Worm (Caenorhabditis elegans) whole organism, L1 larva: ENCODE results near the gene nspc-18.

ENCODE experiments used
- C16A3.4 ChIP-seq: fragments of 150-350 bp; optimal IDR thresholded peaks from 2 replicates; lab custom pipeline; 2014; ENCODE audit warnings: missing biosample characterization, missing genetic modification characterization
- F16B12.6 ChIP-seq: fragments of 150-350 bp; optimal IDR thresholded peaks from 2 replicates; lab custom pipeline; 2014; ENCODE audit warnings: missing biosample characterization, missing genetic modification characterization
- aha-1 ChIP-seq: fragments of 150-350 bp; optimal IDR thresholded peaks from 2 replicates; lab custom pipeline; 2014; ENCODE audit warnings: missing biosample characterization, missing genetic modification characterization
- aly-2 ChIP-seq: fragments of 150-350 bp; optimal IDR thresholded peaks from 2 replicates; lab custom pipeline; 2014; ENCODE audit warnings: missing biosample characterization, missing genetic modification characterization
- blmp-1 ChIP-seq: fragments of 150-350 bp; optimal IDR thresholded peaks from 2 replicates; lab custom pipeline; 2014; ENCODE audit warnings: missing biosample characterization, missing genetic modification characterization
- ceh-8 ChIP-seq: fragments of 200-800 bp; sonication (Bioruptor generic); optimal IDR thresholded peaks from 2 replicates; lab custom pipeline; 2018; ENCODE audit warnings: mild to moderate bottlenecking, missing genetic modification characterization, moderate library complexity, missing compliant biosample characterization
- ceh-88 ChIP-seq: fragments of 200-800 bp; sonication (Bioruptor generic); IDR thresholded peaks from 2 replicates; pipeline ENCODE4 v1.3.6; 2022; ENCODE audit warnings: missing genetic modification characterization, missing compliant biosample characterization
- ceh-90 ChIP-seq: sonication (generic microtip); optimal IDR thresholded peaks from 2 replicates; lab custom pipeline; 2016; ENCODE audit warnings: missing genetic modification characterization, missing compliant biosample characterization
- dpl-1 ChIP-seq, 3 experiments: fragments of 150-350 bp in 2 of 3; sonication (generic microtip) in 1 of 3; optimal IDR thresholded peaks; 2 replicates each; lab custom pipeline; 2014 to 2017; ENCODE audit warnings: missing biosample characterization in 3 of 3, missing genetic modification characterization in 3 of 3, missing genetic modification reagents in 3 of 3
- efl-1 ChIP-seq, 4 experiments: fragments of 150-350 bp; optimal IDR thresholded peaks in 3 of 4; peaks in 1 of 4; 1 replicate in 1 of 4; 2 replicates in 3 of 4; lab custom pipeline; 2014; ENCODE audit warnings: missing biosample characterization in 2 of 4, missing genetic modification characterization in 2 of 4, missing genetic modification reagents in 2 of 4
- efl-3 ChIP-seq: fragments of 200-800 bp; sonication (Bioruptor generic); optimal IDR thresholded peaks from 2 replicates; lab custom pipeline; 2018; ENCODE audit warnings: mild to moderate bottlenecking, missing genetic modification characterization, missing compliant biosample characterization
- ets-5 ChIP-seq: fragments of 200-800 bp; sonication (Bioruptor generic); IDR thresholded peaks from 2 replicates; pipeline ENCODE4 v1.3.6; 2022; ENCODE audit warnings: missing genetic modification characterization, missing compliant biosample characterization
- fkh-10 ChIP-seq: sonication (generic microtip); optimal IDR thresholded peaks from 2 replicates; lab custom pipeline; 2017; ENCODE audit warnings: missing biosample characterization, missing genetic modification reagents, missing genetic modification characterization
- fkh-8 ChIP-seq: sonication (generic microtip); optimal IDR thresholded peaks from 2 replicates; lab custom pipeline; 2016; ENCODE audit warnings: mild to moderate bottlenecking, missing genetic modification characterization, missing compliant biosample characterization
- irx-1 ChIP-seq: sonication (generic microtip); optimal IDR thresholded peaks from 2 replicates; lab custom pipeline; 2016; ENCODE audit warnings: missing genetic modification characterization, missing compliant biosample characterization
- isw-1 ChIP-seq: fragments of 200-800 bp; sonication (Bioruptor generic); IDR thresholded peaks from 2 replicates; pipeline ENCODE4 v1.3.6; 2022; ENCODE audit warnings: missing genetic modification characterization, missing compliant biosample characterization
- lin-14 ChIP-seq: fragments of 200-800 bp; sonication (Bioruptor generic); optimal IDR thresholded peaks from 2 replicates; lab custom pipeline; 2018; ENCODE audit warnings: mild to moderate bottlenecking, missing genetic modification characterization, moderate library complexity, missing compliant biosample characterization
- lin-35 ChIP-seq, 2 experiments: fragments of 150-350 bp; optimal IDR thresholded peaks; 2 replicates each; lab custom pipeline; 2014; ENCODE audit warnings: missing biosample characterization in 2 of 2, missing genetic modification characterization in 2 of 2, missing genetic modification reagents in 2 of 2
- lin-39 ChIP-seq: fragments of 150-350 bp; optimal IDR thresholded peaks from 2 replicates; lab custom pipeline; 2014; ENCODE audit warnings: missing biosample characterization, missing genetic modification reagents, missing genetic modification characterization
- lir-3 ChIP-seq: sonication (generic microtip); optimal IDR thresholded peaks from 2 replicates; lab custom pipeline; 2016; ENCODE audit warnings: mild to moderate bottlenecking, missing genetic modification characterization, moderate library complexity, missing compliant biosample characterization; ENCODE audit not compliant: poor library complexity
- mab-9 ChIP-seq: fragments of 200-800 bp; sonication (Bioruptor generic); IDR thresholded peaks from 2 replicates; pipeline ENCODE4 v1.3.6; 2022; ENCODE audit warnings: missing genetic modification reagents, missing genetic modification characterization, missing compliant biosample characterization
- mef-2 ChIP-seq: fragments of 150-350 bp; optimal IDR thresholded peaks from 2 replicates; lab custom pipeline; 2014; ENCODE audit warnings: missing biosample characterization, missing genetic modification characterization
- mep-1 ChIP-seq: fragments of 150-350 bp; optimal IDR thresholded peaks from 2 replicates; lab custom pipeline; 2014; ENCODE audit warnings: missing biosample characterization, missing genetic modification characterization
- nhr-20 ChIP-seq: sonication (generic microtip); optimal IDR thresholded peaks from 2 replicates; lab custom pipeline; 2016; ENCODE audit warnings: mild to moderate bottlenecking, missing genetic modification characterization, missing compliant biosample characterization
- nhr-47 ChIP-seq: sonication (generic microtip); optimal IDR thresholded peaks from 2 replicates; lab custom pipeline; 2016; ENCODE audit warnings: mild to moderate bottlenecking, missing genetic modification characterization, moderate library complexity, missing compliant biosample characterization
- nhr-71 ChIP-seq: sonication (generic microtip); optimal IDR thresholded peaks from 2 replicates; lab custom pipeline; 2016; ENCODE audit warnings: mild to moderate bottlenecking, missing genetic modification characterization, moderate library complexity, missing compliant biosample characterization
- nhr-77 ChIP-seq: fragments of 150-350 bp; optimal IDR thresholded peaks from 2 replicates; lab custom pipeline; 2014; ENCODE audit warnings: missing biosample characterization, missing genetic modification characterization
- nhr-85 ChIP-seq: sonication (generic microtip); peaks from one replicate; lab custom pipeline; 2016; ENCODE audit warnings: missing genetic modification characterization, inconsistent platforms, missing compliant biosample characterization
- pax-3 ChIP-seq: fragments of 200-800 bp; sonication (Bioruptor generic); optimal IDR thresholded peaks from 2 replicates; lab custom pipeline; 2018; ENCODE audit warnings: mild to moderate bottlenecking, missing genetic modification characterization, moderate library complexity, missing compliant biosample characterization
- skn-1 ChIP-seq: fragments of 150-350 bp; optimal IDR thresholded peaks from 2 replicates; lab custom pipeline; 2014; ENCODE audit warnings: missing biosample characterization, missing genetic modification characterization
- snpc-4 ChIP-seq: fragments of 150-350 bp; optimal IDR thresholded peaks from 2 replicates; lab custom pipeline; 2014; ENCODE audit warnings: missing biosample characterization, missing genetic modification characterization
- snu-23 ChIP-seq: sonication (generic microtip); optimal IDR thresholded peaks from 2 replicates; lab custom pipeline; 2016; ENCODE audit warnings: missing genetic modification characterization, missing compliant biosample characterization
- sup-37 ChIP-seq: fragments of 200-800 bp; sonication (Bioruptor generic); optimal IDR thresholded peaks from 2 replicates; lab custom pipeline; 2018; ENCODE audit warnings: mild to moderate bottlenecking, missing genetic modification characterization, missing compliant biosample characterization
- tbx-2 ChIP-seq: sonication (generic microtip); optimal IDR thresholded peaks from 2 replicates; lab custom pipeline; 2016; ENCODE audit warnings: missing genetic modification characterization, missing compliant biosample characterization
- tlp-1 ChIP-seq: fragments of 150-350 bp; optimal IDR thresholded peaks from 2 replicates; lab custom pipeline; 2014; ENCODE audit warnings: missing biosample characterization, missing genetic modification characterization
- unc-62 ChIP-seq: fragments of 150-350 bp; optimal IDR thresholded peaks from 2 replicates; lab custom pipeline; 2014; ENCODE audit warnings: missing biosample characterization, missing genetic modification reagents, missing genetic modification characterization
- unc-86 ChIP-seq: sonication (generic microtip); optimal IDR thresholded peaks from 2 replicates; lab custom pipeline; 2016; ENCODE audit warnings: missing genetic modification characterization, missing compliant biosample characterization
- unc-98 ChIP-seq: fragments of 200-800 bp; sonication (Bioruptor generic); IDR thresholded peaks from 2 replicates; pipeline ENCODE4 v1.3.6; 2022; ENCODE audit warnings: missing genetic modification characterization, missing compliant biosample characterization
- xbp-1 ChIP-seq: sonication (generic microtip); optimal IDR thresholded peaks from 2 replicates; lab custom pipeline; 2016; ENCODE audit warnings: missing genetic modification characterization, missing compliant biosample characterization
- zag-1 ChIP-seq: fragments of 150-350 bp; optimal IDR thresholded peaks from 2 replicates; lab custom pipeline; 2014; ENCODE audit warnings: missing biosample characterization, missing genetic modification characterization
- ztf-11 ChIP-seq, 2 experiments: sonication (generic microtip); optimal IDR thresholded peaks; 2 replicates each; lab custom pipeline; 2016 to 2017; ENCODE audit warnings: missing genetic modification characterization in 2 of 2, missing biosample characterization in 1 of 2, missing compliant biosample characterization in 1 of 2
- ztf-4 ChIP-seq: fragments of 150-350 bp; optimal IDR thresholded peaks from 2 replicates; lab custom pipeline; 2014; ENCODE audit warnings: missing biosample characterization, missing genetic modification characterization

nspc-18 gene

DNA sequence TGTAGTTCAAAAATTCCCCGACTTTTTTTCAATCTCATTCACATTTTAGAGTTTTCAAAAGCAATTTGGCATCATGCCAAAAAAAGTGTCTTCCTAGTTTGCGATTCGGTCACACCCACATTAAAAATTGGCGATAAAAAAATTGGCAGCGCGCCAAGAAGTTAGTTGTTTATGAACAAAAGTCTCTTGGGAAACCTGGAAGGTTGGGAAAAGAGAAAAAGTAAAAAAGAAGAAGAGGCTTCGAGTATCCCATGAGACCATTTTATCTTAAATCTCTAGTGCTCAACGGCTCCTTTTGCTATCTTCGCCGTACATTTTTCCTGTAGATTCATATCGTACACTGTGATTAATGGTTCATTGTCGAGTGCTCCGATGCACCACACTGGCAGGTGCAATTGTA lies 39.6 kb downstream of the nspc-18 start:
- TF ChIP-seq tlp-1 (tag; lab: Kevin White, UChicago) = no peak
- TF ChIP-seq mep-1 (tag; lab: Kevin White, UChicago) = no peak
- TF ChIP-seq snu-23 = no peak
- TF ChIP-seq mab-9 (GFP tag; lab: Robert Waterston, UW) = no peak
- no peak for TF ChIP-seq nhr-85 (tag; lab: Kevin White, UChicago)
- no peak for TF ChIP-seq F16B12.6 (tag; lab: Kevin White, UChicago)
- no peak for TF ChIP-seq efl-1 (optimal IDR thresholded peaks at IDR 0.05; lab: Kevin White, UChicago)
- no peak for TF ChIP-seq efl-1 (GFP tag; optimal IDR thresholded peaks at IDR 0.05 in 1 of 2; lab: Kevin White, UChicago)
- TF ChIP-seq unc-98 (GFP tag; lab: Robert Waterston, UW) = no peak
- TF ChIP-seq aha-1 (tag; lab: Kevin White, UChicago) = no peak
- no peak for TF ChIP-seq ets-5 (GFP tag; lab: Robert Waterston, UW)
- no peak for TF ChIP-seq ceh-90 (tag; lab: Kevin White, UChicago)
- TF ChIP-seq lin-35 (GFP tag; optimal IDR thresholded peaks at IDR 0.05; lab: Kevin White, UChicago) = no peak
- no peak for TF ChIP-seq snpc-4 (tag; lab: Kevin White, UChicago)
- no peak for TF ChIP-seq fkh-8 (tag; lab: Kevin White, UChicago)
- no peak for TF ChIP-seq irx-1
- no peak for TF ChIP-seq blmp-1 (tag; lab: Kevin White, UChicago)
- no peak for TF ChIP-seq tbx-2

DNA sequence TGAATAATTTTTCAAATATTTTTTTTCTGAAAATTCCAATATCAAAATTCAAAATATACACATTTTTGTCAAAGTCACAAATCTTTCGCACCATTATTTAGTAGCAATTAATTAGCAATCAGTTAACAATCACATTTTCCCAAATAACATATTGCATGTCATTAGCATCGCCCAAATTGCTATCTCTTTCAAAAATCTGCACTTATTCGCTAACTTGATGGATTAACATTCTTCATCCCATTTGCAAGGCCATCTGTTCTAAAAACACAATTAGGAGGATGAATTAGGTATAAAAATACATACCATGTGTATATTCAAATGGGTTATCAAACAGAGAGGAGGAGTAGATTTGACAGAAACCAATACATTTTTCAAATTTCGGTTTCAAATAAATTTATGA lies 40.1 kb downstream of the nspc-18 start:
- TF ChIP-seq lin-39 = peak; percentile 61
- TF ChIP-seq mep-1 (tag; lab: Kevin White, UChicago) = peak; percentile 30
- peak; percentile 2 for TF ChIP-seq tbx-2
- TF ChIP-seq nhr-71 = peak; percentile 31
- no peak for TF ChIP-seq C16A3.4 (tag; lab: Kevin White, UChicago)
- TF ChIP-seq aha-1 (tag; lab: Kevin White, UChicago) = no peak
- peak; percentile 89 for TF ChIP-seq nhr-85 (tag; lab: Kevin White, UChicago)
- TF ChIP-seq skn-1 (tag; lab: Kevin White, UChicago) = no peak
- TF ChIP-seq irx-1 = peak; percentile 51
- TF ChIP-seq lin-14 (GFP tag; lab: Kevin White, UChicago) = peak; percentile 34
- TF ChIP-seq efl-3 = peak; percentile 46

DNA sequence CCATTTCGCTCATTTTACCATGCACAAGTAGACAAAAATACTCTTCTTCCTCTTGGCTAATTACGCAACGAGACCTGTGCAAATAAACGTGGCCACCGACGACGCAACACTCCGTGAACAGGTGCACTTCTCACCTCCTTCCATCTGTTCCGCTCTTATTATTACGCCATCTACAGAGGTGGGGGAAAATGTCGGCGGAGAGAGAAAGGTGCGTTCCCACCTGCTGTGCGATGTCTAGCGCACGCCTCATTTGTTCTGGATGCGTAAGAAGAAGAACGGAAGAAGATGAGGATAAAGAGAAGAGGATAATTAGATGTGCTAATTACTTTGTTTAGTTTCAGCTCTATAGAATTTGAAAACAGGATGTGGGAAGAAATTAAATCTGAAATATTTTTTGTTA lies 41.0 kb downstream of the nspc-18 start:
- TF ChIP-seq blmp-1 (tag; lab: Kevin White, UChicago) = peak; percentile 16
- TF ChIP-seq ztf-4 (tag; lab: Kevin White, UChicago) = no peak
- TF ChIP-seq ceh-8 (GFP tag; lab: Kevin White, UChicago) = no peak
- no peak for TF ChIP-seq mef-2 (tag; lab: Kevin White, UChicago)
- TF ChIP-seq nhr-77 = no peak
- TF ChIP-seq unc-86 (tag; lab: Kevin White, UChicago) = no peak

DNA sequence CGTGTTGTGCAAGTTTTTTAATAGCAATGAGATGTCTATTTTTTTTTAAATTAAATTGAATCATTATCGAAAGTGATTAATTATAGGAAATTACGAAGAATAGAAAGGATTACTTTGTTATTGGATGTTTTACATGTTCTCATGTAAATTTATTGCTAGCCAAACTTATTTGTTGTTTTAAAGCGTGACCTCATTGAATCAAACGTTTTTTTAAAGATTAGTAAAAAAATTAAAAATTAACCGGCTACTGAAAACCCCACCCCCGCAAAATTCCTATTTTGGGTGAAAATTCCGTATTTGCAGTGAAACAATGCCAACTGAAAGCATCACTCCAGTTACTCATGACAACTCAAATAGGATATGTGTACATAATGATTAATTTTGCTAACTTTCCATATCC lies 42.6 kb downstream of the nspc-18 start, which contains the start of gene M163.8:
Gene M163.8, plus strand, starts transcription at position 301 of the 400 bp plus-strand sequence.
- TF ChIP-seq tbx-2 (no peak), zag-1 (tag; lab: Kevin White, UChicago) (no peak), nhr-85 (tag; lab: Kevin White, UChicago) (peak; percentile 21), lir-3 (tag; lab: Kevin White, UChicago) (no peak), fkh-10 (GFP tag; lab: Kevin White, UChicago) (no peak), xbp-1 (no peak)

DNA sequence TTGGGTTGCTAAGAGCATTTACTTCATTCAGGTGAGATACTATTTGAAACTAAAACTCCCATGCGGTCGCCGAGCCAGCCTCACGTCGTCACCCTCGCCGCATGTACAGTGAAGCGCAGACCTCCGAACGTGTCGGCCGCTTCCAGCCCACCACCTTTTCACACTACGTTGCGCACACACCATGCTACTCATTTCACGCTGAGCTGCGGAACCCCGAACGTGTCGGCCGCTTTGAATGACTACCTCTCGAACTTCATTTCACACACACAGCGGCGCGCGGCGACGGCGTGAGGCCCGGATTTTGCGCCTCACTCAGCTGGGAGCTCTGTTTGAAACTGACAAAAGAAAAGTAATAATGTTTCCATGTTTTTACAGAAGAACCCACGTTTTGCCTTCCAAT lies 45.8 kb downstream of the nspc-18 start:
- TF ChIP-seq mep-1 (tag; lab: Kevin White, UChicago) (no peak), snpc-4 (tag; lab: Kevin White, UChicago) (peak; percentile 77)

DNA sequence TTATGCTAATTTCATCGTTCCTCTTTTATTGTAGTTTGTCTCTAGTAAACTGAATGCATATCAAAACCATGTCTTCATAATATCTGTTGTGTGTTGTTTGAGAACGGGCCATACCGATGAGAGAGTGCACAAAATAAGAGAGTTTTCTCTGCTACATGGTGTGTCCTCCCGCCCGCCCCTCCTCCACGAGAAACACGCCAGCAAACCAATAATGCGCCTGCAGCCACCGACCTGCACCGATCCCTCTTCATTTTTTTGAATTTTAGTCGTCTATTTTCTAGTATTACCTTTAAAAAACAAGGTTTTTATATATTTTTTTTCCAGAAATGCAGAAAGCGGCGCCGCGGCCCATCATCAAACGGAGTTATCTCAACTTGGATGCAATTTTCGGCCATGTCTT lies 47.2 kb downstream of the nspc-18 start, which contains the start of gene gfi-3:
Gene gfi-3, plus strand, starts transcription at position 325 of the 400 bp plus-strand sequence.
- TF ChIP-seq nhr-47 (tag; lab: Kevin White, UChicago) (peak; percentile 89), isw-1 (GFP tag; lab: Robert Waterston, UW) (peak; percentile 64), pax-3 (tag; lab: Kevin White, UChicago) (peak; percentile 49), lin-39 (peak; percentile 85), ztf-11 (tag; optimal IDR thresholded peaks at IDR 0.05; lab: Kevin White, UChicago) (peak in 1 of 2 experiments; percentile 71), fkh-8 (tag; lab: Kevin White, UChicago) (peak; percentile 49), ceh-88 (GFP tag; lab: Robert Waterston, UW) (0 out of 2 replicates have a peak, but pooled peaks have one; percentile 14), nhr-20 (peak; percentile 91), dpl-1 (GFP tag; optimal IDR thresholded peaks at IDR 0.05; lab: Kevin White, UChicago) (peak; percentile 68 to 79 (median 74)), nhr-77 (peak; percentile 65), xbp-1 (peak; percentile 81), zag-1 (tag; lab: Kevin White, UChicago) (no peak), unc-62 (GFP tag; lab: Kevin White, UChicago) (no peak), blmp-1 (tag; lab: Kevin White, UChicago) (peak; percentile 56), snu-23 (peak; percentile 88), aly-2 (tag; lab: Kevin White, UChicago) (no peak), sup-37 (GFP tag; lab: Kevin White, UChicago) (peak; percentile 57), tbx-2 (peak; percentile 89), lir-3 (tag; lab: Kevin White, UChicago) (peak; percentile 44)
